Worm (Caenorhabditis elegans) whole organism, L3 larva: ENCODE data around the gene lcmt-1.

Experiments
- ceh-28 ChIP-seq: fragments of 150-350 bp; optimal IDR thresholded peaks from 2 replicates; lab custom pipeline; 2014; ENCODE audit warnings: missing biosample characterization, missing genetic modification reagents, missing genetic modification characterization
- ceh-82 ChIP-seq: fragments of 150-350 bp; optimal IDR thresholded peaks from 2 replicates; lab custom pipeline; 2014; ENCODE audit warnings: missing biosample characterization, missing genetic modification characterization
- daf-12 ChIP-seq: fragments of 150-350 bp; optimal IDR thresholded peaks from 2 replicates; lab custom pipeline; 2014; ENCODE audit warnings: missing biosample characterization, missing genetic modification reagents, missing genetic modification characterization
- jun-1 ChIP-seq: fragments of 150-350 bp; optimal IDR thresholded peaks from 2 replicates; lab custom pipeline; 2014; ENCODE audit warnings: missing biosample characterization, missing genetic modification reagents, missing genetic modification characterization
- nhr-11 ChIP-seq: fragments of 150-350 bp; optimal IDR thresholded peaks from 2 replicates; lab custom pipeline; 2014; ENCODE audit warnings: missing biosample characterization, missing genetic modification characterization
- nhr-23 ChIP-seq: fragments of 150-350 bp; optimal IDR thresholded peaks from 2 replicates; lab custom pipeline; 2014; ENCODE audit warnings: missing biosample characterization, missing genetic modification reagents, missing genetic modification characterization
- nhr-25 ChIP-seq: sonication (generic microtip); optimal IDR thresholded peaks from 2 replicates; lab custom pipeline; 2017; ENCODE audit warnings: missing biosample characterization, missing genetic modification characterization
- nhr-77 ChIP-seq: fragments of 150-350 bp; optimal IDR thresholded peaks from 2 replicates; lab custom pipeline; 2014; ENCODE audit warnings: missing biosample characterization, missing genetic modification characterization
- unc-62 ChIP-seq: fragments of 150-350 bp; sonication (generic microtip); optimal IDR thresholded peaks from 4 replicates; lab custom pipeline; 2014; ENCODE audit warnings: missing biosample characterization, missing genetic modification reagents, missing genetic modification characterization

ce11 chrIII:4323120-4323519 is 20.1 kb upstream of the lcmt-1 start:
- no peak for TF ChIP-seq ceh-28
- TF ChIP-seq nhr-23 (tag; lab: Kevin White, UChicago): no peak
- no peak for TF ChIP-seq unc-62 (GFP tag; lab: Kevin White, UChicago)
- TF ChIP-seq nhr-11 (tag; lab: Kevin White, UChicago): no peak
- TF ChIP-seq nhr-25: no peak
- no peak for TF ChIP-seq nhr-77 (tag; lab: Kevin White, UChicago)
- TF ChIP-seq ceh-82: no peak
- TF ChIP-seq daf-12: no peak
- no peak for TF ChIP-seq jun-1 (tag; lab: Kevin White, UChicago)
